Fruit fly (Drosophila melanogaster) whole organism, embryonic: ENCODE measurements around the gene CG14427.

Source experiments
- Atf6 ChIP-seq: fragments of 200-800 bp; sonication (Bioruptor generic); IDR thresholded peaks from 2 replicates; pipeline ENCODE4 v1.3.6; 2022; ENCODE audit warnings: missing biosample characterization, missing genetic modification characterization
- Bdp1 ChIP-seq: fragments of 200-800 bp; sonication (Bioruptor generic); optimal IDR thresholded peaks from 3 replicates; lab custom pipeline; 2016; ENCODE audit warnings: missing biosample characterization, missing genetic modification characterization
- Bgb ChIP-seq: fragments of 200-800 bp; sonication (Bioruptor generic); IDR thresholded peaks from 2 replicates; pipeline ENCODE4 v1.3.6; 2022; ENCODE audit warnings: missing biosample characterization, missing genetic modification characterization; ENCODE audit not compliant: partially characterized antibody
- C15 ChIP-seq: fragments of 200-800 bp; sonication (Bioruptor generic); IDR thresholded peaks from 3 replicates; pipeline ENCODE4 v1.3.6; 2022; ENCODE audit warnings: missing biosample characterization, missing genetic modification characterization
- CG11247 ChIP-seq: fragments of 200-800 bp; sonication (Bioruptor generic); IDR thresholded peaks from 2 replicates; pipeline ENCODE4 v1.3.6; 2022; ENCODE audit warnings: missing biosample characterization, missing genetic modification characterization
- CG12219 ChIP-seq: fragments of 200-800 bp; sonication (Bioruptor generic); optimal IDR thresholded peaks from 3 replicates; lab custom pipeline; 2018; ENCODE audit warnings: missing biosample characterization, mild to moderate bottlenecking, missing genetic modification characterization
- CG13424 ChIP-seq: fragments of 200-800 bp; sonication (Bioruptor generic); optimal IDR thresholded peaks from 2 replicates; lab custom pipeline; 2019; ENCODE audit warnings: missing biosample characterization, mild to moderate bottlenecking, missing genetic modification characterization, moderate library complexity
- CG14965 ChIP-seq: fragments of 200-800 bp; sonication (Bioruptor generic); optimal IDR thresholded peaks from 2 replicates; lab custom pipeline; 2016; ENCODE audit warnings: missing biosample characterization, missing genetic modification characterization, borderline replicate concordance
- CG15479 ChIP-seq: fragments of 200-800 bp; sonication (Bioruptor generic); optimal IDR thresholded peaks from 3 replicates; lab custom pipeline; 2019; ENCODE audit warnings: missing biosample characterization, mild to moderate bottlenecking, missing genetic modification characterization, moderate library complexity
- CG3163 ChIP-seq: fragments of 200-800 bp; sonication (Bioruptor generic); optimal IDR thresholded peaks from 3 replicates; lab custom pipeline; 2016; ENCODE audit warnings: missing biosample characterization, missing genetic modification characterization
- CG32772 ChIP-seq: fragments of 200-800 bp; sonication (Bioruptor generic); IDR thresholded peaks from 2 replicates; pipeline ENCODE4 v1.3.6; 2022; ENCODE audit warnings: missing biosample characterization, missing genetic modification characterization
- CG3838 ChIP-seq: fragments of 200-800 bp; sonication (Bioruptor generic); optimal IDR thresholded peaks from 3 replicates; lab custom pipeline; 2016; ENCODE audit warnings: missing biosample characterization, missing genetic modification characterization
- CG43689 ChIP-seq: fragments of 200-800 bp; sonication (Bioruptor generic); IDR thresholded peaks from 2 replicates; pipeline ENCODE4 v1.3.6; 2022; ENCODE audit warnings: missing biosample characterization, missing genetic modification characterization
- CG4707 ChIP-seq: fragments of 200-800 bp; sonication (Bioruptor generic); optimal IDR thresholded peaks from 2 replicates; lab custom pipeline; 2018; ENCODE audit warnings: missing biosample characterization, mild to moderate bottlenecking, missing genetic modification characterization, moderate library complexity
- CG6175 ChIP-seq: fragments of 200-800 bp; sonication (Bioruptor generic); IDR thresholded peaks from 3 replicates; pipeline ENCODE4 v1.3.6; 2022; ENCODE audit warnings: missing biosample characterization, missing genetic modification characterization
- CG6689 ChIP-seq: fragments of 200-800 bp; sonication (Bioruptor generic); IDR thresholded peaks from 2 replicates; pipeline ENCODE4 v1.3.6; 2022; ENCODE audit warnings: missing biosample characterization, missing genetic modification characterization
- CG6854 ChIP-seq: fragments of 200-800 bp; sonication (Bioruptor generic); optimal IDR thresholded peaks from 3 replicates; lab custom pipeline; 2017; ENCODE audit warnings: missing biosample characterization, mild to moderate bottlenecking, missing genetic modification characterization
- CG7928 ChIP-seq: fragments of 200-800 bp; sonication (Bioruptor generic); optimal IDR thresholded peaks from 2 replicates; lab custom pipeline; 2017; ENCODE audit warnings: missing biosample characterization, mild to moderate bottlenecking, missing genetic modification characterization
- CG8281 ChIP-seq: fragments of 200-800 bp; sonication (Bioruptor generic); optimal IDR thresholded peaks from 2 replicates; lab custom pipeline; 2018; ENCODE audit warnings: missing biosample characterization, mild to moderate bottlenecking, missing genetic modification characterization, moderate library complexity
- CG8388 ChIP-seq: fragments of 200-800 bp; sonication (Bioruptor generic); optimal IDR thresholded peaks from 2 replicates; lab custom pipeline; 2019; ENCODE audit warnings: missing biosample characterization, mild to moderate bottlenecking, missing genetic modification characterization, moderate library complexity
- CTCF ChIP-seq: fragments of 200-800 bp; sonication (Bioruptor generic); optimal IDR thresholded peaks from 2 replicates; lab custom pipeline; 2017; ENCODE audit warnings: missing biosample characterization, mild to moderate bottlenecking, missing genetic modification characterization, moderate library complexity
- Deaf1 ChIP-seq: fragments of 200-800 bp; optimal IDR thresholded peaks from 3 replicates; lab custom pipeline; 2019; ENCODE audit warnings: missing biosample characterization, mild to moderate bottlenecking, missing genetic modification characterization, moderate library complexity
- Dref ChIP-seq: fragments of 200-800 bp; sonication (Bioruptor generic); IDR thresholded peaks from 2 replicates; pipeline ENCODE4 v1.3.6; 2022; ENCODE audit warnings: missing biosample characterization, missing genetic modification characterization
- E2f1 ChIP-seq: fragments of 200-800 bp; sonication (Bioruptor generic); IDR thresholded peaks from 2 replicates; pipeline ENCODE4 v1.3.6; 2022; ENCODE audit warnings: missing biosample characterization, missing genetic modification characterization
- ERR ChIP-seq: fragments of 200-800 bp; sonication (Bioruptor generic); optimal IDR thresholded peaks from 2 replicates; lab custom pipeline; 2016; ENCODE audit warnings: missing biosample characterization, missing genetic modification characterization
- Ets97D ChIP-seq: fragments of 200-800 bp; sonication (Bioruptor generic); optimal IDR thresholded peaks from 3 replicates; lab custom pipeline; 2016; ENCODE audit warnings: missing biosample characterization, missing genetic modification characterization
- Fer3 ChIP-seq: fragments of 200-800 bp; sonication (Bioruptor generic); optimal IDR thresholded peaks from 2 replicates; lab custom pipeline; 2018; ENCODE audit warnings: missing biosample characterization, mild to moderate bottlenecking, missing genetic modification characterization, moderate library complexity
- Gsc ChIP-seq: fragments of 200-800 bp; sonication (Bioruptor generic); IDR thresholded peaks from 2 replicates; pipeline ENCODE4 v1.3.6; 2022; ENCODE audit warnings: missing biosample characterization, missing genetic modification characterization
- Mad ChIP-seq: fragments of 200-800 bp; sonication (Bioruptor generic); optimal IDR thresholded peaks from 2 replicates; lab custom pipeline; 2016; ENCODE audit warnings: missing biosample characterization, missing genetic modification characterization
- Poxn ChIP-seq: fragments of 200-800 bp; sonication (Bioruptor generic); IDR thresholded peaks from 2 replicates; pipeline ENCODE4 v1.3.6; 2022; ENCODE audit warnings: missing biosample characterization, missing genetic modification characterization
- Ptx1 ChIP-seq: fragments of 200-800 bp; sonication (Bioruptor generic); IDR thresholded peaks from 2 replicates; pipeline ENCODE4 v1.3.6; 2022; ENCODE audit warnings: missing biosample characterization, missing genetic modification characterization
- Side ChIP-seq: fragments of 200-800 bp; sonication (Bioruptor generic); optimal IDR thresholded peaks from 2 replicates; lab custom pipeline; 2016; ENCODE audit warnings: missing biosample characterization, missing genetic modification characterization
- Sox100B ChIP-seq: fragments of 200-800 bp; sonication (Bioruptor generic); optimal IDR thresholded peaks from 3 replicates; lab custom pipeline; 2018; ENCODE audit warnings: missing biosample characterization, mild to moderate bottlenecking, missing genetic modification characterization
- Tbp ChIP-seq: fragments of >200 bp; optimal IDR thresholded peaks from 2 replicates; lab custom pipeline; 2018; ENCODE audit warnings: missing biosample characterization, missing genetic modification characterization
- ap ChIP-seq: fragments of 200-800 bp; sonication (Bioruptor generic); IDR thresholded peaks from 2 replicates; pipeline ENCODE4 v1.3.6; 2022; ENCODE audit warnings: missing biosample characterization, missing genetic modification characterization
- bbx ChIP-seq: fragments of 200-800 bp; sonication (Bioruptor generic); IDR thresholded peaks from 2 replicates; pipeline ENCODE4 v1.3.6; 2022; ENCODE audit warnings: missing biosample characterization, missing genetic modification characterization; ENCODE audit not compliant: partially characterized antibody
- bigmax ChIP-seq: fragments of 200-800 bp; sonication (Bioruptor generic); optimal IDR thresholded peaks from 2 replicates; lab custom pipeline; 2018; ENCODE audit warnings: missing biosample characterization, mild to moderate bottlenecking, missing genetic modification characterization
- bowl ChIP-seq: fragments of 200-800 bp; sonication (Bioruptor generic); IDR thresholded peaks from 2 replicates; pipeline ENCODE4 v1.3.6; 2022; ENCODE audit warnings: missing biosample characterization, missing genetic modification characterization
- caup ChIP-seq: fragments of 200-800 bp; sonication (Bioruptor generic); optimal IDR thresholded peaks from 3 replicates; lab custom pipeline; 2017; ENCODE audit warnings: missing biosample characterization, mild to moderate bottlenecking, missing genetic modification characterization, moderate library complexity; ENCODE audit not compliant: severe bottlenecking
- da ChIP-seq: fragments of 200-800 bp; sonication (Bioruptor generic); optimal IDR thresholded peaks from 2 replicates; lab custom pipeline; 2016; ENCODE audit warnings: missing biosample characterization, missing genetic modification characterization
- exex ChIP-seq: fragments of 200-800 bp; sonication (Bioruptor generic); optimal IDR thresholded peaks from 4 replicates; lab custom pipeline; 2018; ENCODE audit warnings: missing biosample characterization, mild to moderate bottlenecking, missing genetic modification characterization, moderate library complexity
- gsb-n ChIP-seq: fragments of 200-800 bp; sonication (Bioruptor generic); optimal IDR thresholded peaks from 3 replicates; lab custom pipeline; 2018; ENCODE audit warnings: missing biosample characterization, mild to moderate bottlenecking, missing genetic modification characterization
- ind ChIP-seq: fragments of 200-800 bp; sonication (Bioruptor generic); optimal IDR thresholded peaks from 3 replicates; lab custom pipeline; 2016; ENCODE audit warnings: missing biosample characterization, missing genetic modification characterization
- klu ChIP-seq: fragments of 200-800 bp; sonication (Bioruptor generic); IDR thresholded peaks from 2 replicates; pipeline ENCODE4 v1.3.6; 2022; ENCODE audit warnings: missing biosample characterization, missing genetic modification characterization
- lola ChIP-seq, 3 experiments: fragments of >200 bp in 2 of 3; fragments of 200-800 bp in 1 of 3; sonication (Bioruptor generic) in 1 of 3; optimal IDR thresholded peaks; 2 replicates each; lab custom pipeline; 2017 to 2019; ENCODE audit warnings: missing biosample characterization in 3 of 3, missing genetic modification characterization in 3 of 3, mild to moderate bottlenecking in 1 of 3, moderate library complexity in 1 of 3
- maf-S ChIP-seq: fragments of 200-800 bp; sonication (Bioruptor generic); optimal IDR thresholded peaks from 2 replicates; lab custom pipeline; 2016; ENCODE audit warnings: missing biosample characterization, missing genetic modification characterization
- pros ChIP-seq: fragments of 200-800 bp; sonication (Bioruptor generic); optimal IDR thresholded peaks from 3 replicates; lab custom pipeline; 2019; ENCODE audit warnings: missing biosample characterization, mild to moderate bottlenecking, missing genetic modification characterization, moderate library complexity
- run ChIP-seq: fragments of 200-800 bp; sonication (Bioruptor generic); optimal IDR thresholded peaks from 3 replicates; lab custom pipeline; 2018; ENCODE audit warnings: missing biosample characterization, mild to moderate bottlenecking, missing genetic modification characterization
- sens ChIP-seq: fragments of 200-800 bp; sonication (Bioruptor generic); peaks from one replicate; lab custom pipeline; 2016; ENCODE audit warnings: missing biosample characterization, missing genetic modification characterization
- vnd ChIP-seq: fragments of 200-800 bp; sonication (Bioruptor generic); IDR thresholded peaks from 3 replicates; pipeline ENCODE4 v1.3.6; 2022; ENCODE audit warnings: missing biosample characterization, missing genetic modification characterization; ENCODE audit not compliant: partially characterized antibody

Gene CG14427

DNA sequence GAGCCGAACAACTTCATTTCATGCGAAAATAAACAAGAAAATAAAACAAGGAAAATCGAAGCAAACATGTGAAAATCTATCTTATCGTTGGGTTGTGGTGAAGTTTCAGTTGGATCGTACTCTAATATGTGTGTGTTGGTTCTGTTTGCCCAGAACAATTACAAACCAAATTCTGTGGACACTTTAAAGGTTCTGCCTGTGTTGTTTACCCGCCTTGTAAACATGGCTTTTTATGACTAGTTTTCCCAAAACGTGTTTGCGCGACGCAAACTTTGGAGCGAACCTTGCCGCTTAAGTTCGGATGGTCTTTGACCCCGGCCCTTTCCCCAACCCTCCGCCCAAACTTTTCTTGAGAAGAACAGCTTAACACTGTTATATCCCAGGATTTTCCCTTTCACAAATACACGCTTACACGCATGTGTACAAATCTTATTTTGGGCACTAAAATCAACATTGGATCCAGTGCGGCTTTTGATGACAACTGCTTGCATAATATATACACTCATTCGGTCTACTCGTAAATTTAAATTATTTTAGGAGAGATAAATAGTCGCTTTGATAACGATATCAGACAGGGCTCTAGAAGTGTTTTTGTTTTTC lies 36.2 kb upstream of the CG14427 start (continued):
- peak; percentile 66; the same call in 1 of the 2 replicates for TF ChIP-seq E2f1 (GFP tag; lab: Robert Waterston, UW)
- no peak for TF ChIP-seq Poxn (GFP tag; lab: Robert Waterston, UW)
- 0 out of 2 replicates have a peak, but pooled peaks have one; percentile 23 for TF ChIP-seq Ptx1 (GFP tag; lab: Robert Waterston, UW)
- TF ChIP-seq run (tag; lab: Kevin White, UChicago) = peak; percentile 48
- TF ChIP-seq CG15479 (GFP tag; lab: Kevin White, UChicago) = peak; percentile 58
- TF ChIP-seq sens (GFP tag; lab: Kevin White, UChicago) = peak; percentile 99
- peak; percentile 20 for TF ChIP-seq pros (GFP tag; lab: Kevin White, UChicago)
- TF ChIP-seq vnd (GFP tag; lab: Robert Waterston, UW) = no peak
- TF ChIP-seq CG12219 (GFP tag; lab: Kevin White, UChicago) = peak; percentile 81
- peak; percentile 25 for TF ChIP-seq Ets97D (GFP tag; lab: Kevin White, UChicago)
- peak; percentile 65 for TF ChIP-seq CG6854
- TF ChIP-seq CG6175 (GFP tag; lab: Robert Waterston, UW) = 0 out of 3 replicates have a peak, but pooled peaks have one; percentile 32
- TF ChIP-seq Deaf1 (tag; lab: Kevin White, UChicago) = peak; percentile 19
- peak; percentile 83 for TF ChIP-seq Atf6
- TF ChIP-seq maf-S = peak; percentile 80
- TF ChIP-seq CG8281 (tag; lab: Kevin White, UChicago) = peak; percentile 65
- TF ChIP-seq da (GFP tag; lab: Kevin White, UChicago) = peak; percentile 72
- TF ChIP-seq exex (tag; lab: Kevin White, UChicago) = peak; percentile 55
- TF ChIP-seq gsb-n (tag; lab: Kevin White, UChicago) = peak; percentile 92
- peak in 1 of 3 experiments; percentile 83 for TF ChIP-seq lola (GFP tag; optimal IDR thresholded peaks at IDR 0.05; lab: Kevin White, UChicago)
- 0 out of 2 replicates have a peak, but pooled peaks have one; percentile 34 for TF ChIP-seq klu (GFP tag; lab: Robert Waterston, UW)
- no peak for TF ChIP-seq bowl (GFP tag; lab: Robert Waterston, UW)
- peak; percentile 67 for TF ChIP-seq Fer3 (tag; lab: Kevin White, UChicago)
- TF ChIP-seq CG6689 (GFP tag; lab: Robert Waterston, UW) = peak; percentile 68
- no peak for TF ChIP-seq Dref (GFP tag; lab: Robert Waterston, UW)
- peak; percentile 90 for TF ChIP-seq Side (GFP tag; lab: Kevin White, UChicago)
- peak; percentile 61 for TF ChIP-seq CG8388 (GFP tag; lab: Kevin White, UChicago)
- TF ChIP-seq caup (GFP tag; lab: Kevin White, UChicago) = peak; percentile 84
- TF ChIP-seq Sox100B = peak; percentile 85
- peak; percentile 56 for TF ChIP-seq bigmax (GFP tag; lab: Kevin White, UChicago)
- peak; percentile 73 for TF ChIP-seq CG13424
- peak; percentile 74 for TF ChIP-seq CG3163 (GFP tag; lab: Kevin White, UChicago)
- peak; percentile 46 for TF ChIP-seq CG7928
- TF ChIP-seq Bgb (GFP tag; lab: Robert Waterston, UW) = no peak
- peak; percentile 79 for TF ChIP-seq CG4707 (GFP tag; lab: Kevin White, UChicago)
- peak; percentile 82 for TF ChIP-seq Mad (GFP tag; lab: Kevin White, UChicago)
- TF ChIP-seq CG14965 (GFP tag; lab: Kevin White, UChicago) = peak; percentile 85
- TF ChIP-seq C15 = no peak
- TF ChIP-seq Tbp (GFP tag; lab: Kevin White, UChicago) = no peak
- no peak for TF ChIP-seq CG43689 (GFP tag; lab: Robert Waterston, UW)
- peak; percentile 48 for TF ChIP-seq ERR (GFP tag; lab: Kevin White, UChicago)
- peak; percentile 67 for TF ChIP-seq CG11247 (GFP tag; lab: Robert Waterston, UW)
- TF ChIP-seq ap (GFP tag; lab: Robert Waterston, UW) = no peak
- peak; percentile 8 for TF ChIP-seq ind
- peak; percentile 40; the same call in 1 of the 2 replicates for TF ChIP-seq CG32772 (GFP tag; lab: Robert Waterston, UW)
- TF ChIP-seq Bdp1 (GFP tag; lab: Kevin White, UChicago) = peak; percentile 85
- peak; percentile 83 for TF ChIP-seq CG3838
- peak; percentile 30 for TF ChIP-seq CTCF (GFP tag; lab: Kevin White, UChicago)
- no peak for TF ChIP-seq bbx (GFP tag; lab: Robert Waterston, UW)
- no peak for TF ChIP-seq Gsc
